Worm (Caenorhabditis elegans): Measurements from ENCODE around the gene F41E6.1.

- no peak for TF ChIP-seq blmp-1 (tag; optimal IDR thresholded peaks at IDR 0.05)
- TF ChIP-seq snpc-4 (tag; optimal IDR thresholded peaks at IDR 0.05): no peak
- TF ChIP-seq mep-1 (tag; optimal IDR thresholded peaks at IDR 0.05): no peak
- no peak for TF ChIP-seq lsy-2 (tag; optimal IDR thresholded peaks at IDR 0.05)
- TF ChIP-seq nhr-76 (tag; optimal IDR thresholded peaks at IDR 0.05): no peak
- no peak for TF ChIP-seq ceh-43 (GFP tag; optimal IDR thresholded peaks at IDR 0.05)
- no peak for TF ChIP-seq unc-120 (tag; optimal IDR thresholded peaks at IDR 0.05; ENCODE audit: poor library complexity, severe bottlenecking)
- no peak for TF ChIP-seq sem-2 (GFP tag; optimal IDR thresholded peaks at IDR 0.05)
- no peak for TF ChIP-seq flh-1 (GFP tag; optimal IDR thresholded peaks at IDR 0.05)
- TF ChIP-seq sptf-1 (tag; optimal IDR thresholded peaks at IDR 0.05): no peak
Measured at ce11 chrV:8663023-8663422, 40.6 kb downstream of the F41E6.1 start.

Data from whole organism, mixed stage, embryonic.